Fruit fly (Drosophila melanogaster): ENCODE results near the gene chinmo.
A peak's percentile ranks its signal among the peaks of the same experiment; 100 is the strongest.

chinmo gene

DNA sequence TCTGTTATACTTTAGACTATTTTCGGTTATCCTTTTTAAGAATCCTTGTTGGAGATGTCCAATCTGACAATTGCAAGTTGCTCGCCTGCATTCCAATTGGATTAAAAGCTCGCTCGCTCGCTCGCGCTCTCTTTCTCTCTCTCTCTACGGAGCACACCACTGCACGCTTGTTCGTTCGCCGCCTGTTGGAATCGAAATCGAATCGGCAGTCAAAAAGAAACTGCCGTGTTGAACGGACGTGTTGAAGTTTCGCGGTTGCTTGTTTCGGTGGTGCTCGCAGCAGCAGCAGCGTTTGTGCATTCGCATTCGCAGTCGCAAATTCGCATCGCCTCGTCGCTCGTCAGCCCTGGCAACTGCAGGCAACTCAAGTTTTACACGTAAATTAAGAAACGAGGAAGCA is at the start of gene chinmo (continued):
- TF ChIP-seq CG2678 (tag; optimal IDR thresholded peaks at IDR 0.05) (no peak), Blimp-1 (GFP tag; optimal IDR thresholded peaks at IDR 0.05) (no peak), HHEX (GFP tag; optimal IDR thresholded peaks at IDR 0.05) (no peak), Fer2 (tag; optimal IDR thresholded peaks at IDR 0.05) (no peak), CG2120 (GFP tag; optimal IDR thresholded peaks at IDR 0.05) (peak; percentile 5), oc (tag; optimal IDR thresholded peaks at IDR 0.05) (peak; percentile 77), run (tag; optimal IDR thresholded peaks at IDR 0.05) (no peak), Sox100B (GFP tag; optimal IDR thresholded peaks at IDR 0.05) (no peak), CG6272 (GFP tag; IDR thresholded peaks at IDR 0.05) (no peak), gcm2 (GFP tag; optimal IDR thresholded peaks at IDR 0.05) (no peak), trem (tag; optimal IDR thresholded peaks at IDR 0.05) (no peak), tup (GFP tag; optimal IDR thresholded peaks at IDR 0.05) (no peak), lilli (GFP tag; optimal IDR thresholded peaks at IDR 0.05) (peak; percentile 1), Sin3A (optimal IDR thresholded peaks at IDR 0.05) (no peak), CG10366 (GFP tag; IDR thresholded peaks at IDR 0.05) (0 out of 2 replicates have a peak, but pooled peaks have one; percentile 11), Camta (GFP tag; optimal IDR thresholded peaks at IDR 0.05) (no peak), kay (GFP tag; optimal IDR thresholded peaks at IDR 0.05) (no peak), sug (tag; optimal IDR thresholded peaks at IDR 0.05) (peak; percentile 30), CG2116 (GFP tag; optimal IDR thresholded peaks at IDR 0.05) (no peak), croc (GFP tag; conservative IDR thresholded peaks at IDR 0.05) (no peak), Dip3 (GFP tag; optimal IDR thresholded peaks at IDR 0.05) (no peak), gem (tag; optimal IDR thresholded peaks at IDR 0.05) (no peak), NC2α (GFP tag; optimal IDR thresholded peaks at IDR 0.05) (no peak), gsb (GFP tag; IDR thresholded peaks at IDR 0.05) (no peak), CG1233 (GFP tag; optimal IDR thresholded peaks at IDR 0.05) (no peak), prd (optimal IDR thresholded peaks at IDR 0.05) (no peak), prd (GFP tag; IDR thresholded peaks at IDR 0.05) (no peak), vnd (GFP tag; IDR thresholded peaks at IDR 0.05; ENCODE audit: partially characterized antibody) (no peak), Bdp1 (GFP tag; optimal IDR thresholded peaks at IDR 0.05) (no peak), CG18599 (GFP tag; optimal IDR thresholded peaks at IDR 0.05) (peak; percentile 24), Ets97D (GFP tag; optimal IDR thresholded peaks at IDR 0.05) (no peak), ase (GFP tag; IDR thresholded peaks at IDR 0.05) (0 out of 3 replicates have a peak, but pooled peaks have one; percentile 35), trh (GFP tag; optimal IDR thresholded peaks at IDR 0.05) (no peak), Elba2 (GFP tag; optimal IDR thresholded peaks at IDR 0.05) (no peak), lab (GFP tag; optimal IDR thresholded peaks at IDR 0.05) (peak; percentile 50), ken (GFP tag; IDR thresholded peaks at IDR 0.05) (no peak), tll (GFP tag; optimal IDR thresholded peaks at IDR 0.05) (no peak), fru (optimal IDR thresholded peaks at IDR 0.05) (no peak), hth (optimal IDR thresholded peaks at IDR 0.05) (no peak), CG7928 (GFP tag; optimal IDR thresholded peaks at IDR 0.05) (no peak), CG11093 (GFP tag; IDR thresholded peaks at IDR 0.05) (0 out of 3 replicates have a peak, but pooled peaks have one; percentile 33), btn (GFP tag; optimal IDR thresholded peaks at IDR 0.05) (no peak), CG4424 (GFP tag; optimal IDR thresholded peaks at IDR 0.05) (no peak), MESR4 (GFP tag; optimal IDR thresholded peaks at IDR 0.05) (no peak), CG9932 (GFP tag; IDR thresholded peaks at IDR 0.05) (no peak), Asciz (GFP tag; optimal IDR thresholded peaks at IDR 0.05) (no peak), wor (GFP tag; IDR thresholded peaks at IDR 0.05) (no peak), tap (tag; optimal IDR thresholded peaks at IDR 0.05) (no peak), Deaf1 (tag; optimal IDR thresholded peaks at IDR 0.05) (peak; percentile 70), CG12391 (tag; optimal IDR thresholded peaks at IDR 0.05) (no peak), CG17912 (GFP tag; optimal IDR thresholded peaks at IDR 0.05) (no peak), sna (GFP tag; IDR thresholded peaks at IDR 0.05; ENCODE audit: partially characterized antibody) (0 out of 2 replicates have a peak, but pooled peaks have one; percentile 29)
